Worm (Caenorhabditis elegans): ENCODE results near the gene rsd-2.

DNA sequence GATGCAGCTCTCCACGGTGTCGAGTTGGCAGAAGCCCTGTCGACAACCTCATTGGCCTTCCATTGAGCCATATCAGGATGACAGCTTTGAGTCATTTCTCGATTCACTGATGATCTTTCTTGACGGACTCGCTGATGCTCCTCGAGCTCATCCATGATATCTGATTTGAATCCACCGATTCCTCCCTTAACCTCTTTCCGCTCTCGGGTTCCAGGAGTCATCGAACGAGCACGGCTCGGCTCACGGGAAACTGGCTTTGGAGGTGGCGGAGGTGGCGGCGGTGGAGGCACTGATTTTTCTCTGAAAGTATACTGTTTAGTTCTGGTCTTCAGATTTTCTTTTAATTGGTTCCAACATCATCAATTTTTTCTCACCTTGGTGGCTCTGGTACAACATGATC, 19.0 kb upstream of the rsd-2 start:
- TF ChIP-seq ztf-4 (tag; optimal IDR thresholded peaks at IDR 0.05) (no peak), pag-3 (tag; optimal IDR thresholded peaks at IDR 0.05; ENCODE audit: borderline replicate concordance, insufficient read depth) (no peak), unc-62 (GFP tag; optimal IDR thresholded peaks at IDR 0.05) (no peak), ceh-90 (tag; optimal IDR thresholded peaks at IDR 0.05) (no peak), nhr-28 (tag; optimal IDR thresholded peaks at IDR 0.05) (no peak), vab-15 (tag; optimal IDR thresholded peaks at IDR 0.05) (no peak), lin-39 (tag; optimal IDR thresholded peaks at IDR 0.05) (no peak), skn-1 (tag; optimal IDR thresholded peaks at IDR 0.05) (no peak), ama-1 (optimal IDR thresholded peaks at IDR 0.05) (no peak), egl-27 (tag; optimal IDR thresholded peaks at IDR 0.05) (no peak), nhr-20 (tag; optimal IDR thresholded peaks at IDR 0.05) (no peak), lin-15B (tag; optimal IDR thresholded peaks at IDR 0.05) (no peak), snpc-4 (tag; optimal IDR thresholded peaks at IDR 0.05) (no peak), nhr-77 (tag; optimal IDR thresholded peaks at IDR 0.05) (no peak)
